Fruit fly (Drosophila melanogaster): Measurements from ENCODE around the gene CG13625.

The CG13625 gene

DNA sequence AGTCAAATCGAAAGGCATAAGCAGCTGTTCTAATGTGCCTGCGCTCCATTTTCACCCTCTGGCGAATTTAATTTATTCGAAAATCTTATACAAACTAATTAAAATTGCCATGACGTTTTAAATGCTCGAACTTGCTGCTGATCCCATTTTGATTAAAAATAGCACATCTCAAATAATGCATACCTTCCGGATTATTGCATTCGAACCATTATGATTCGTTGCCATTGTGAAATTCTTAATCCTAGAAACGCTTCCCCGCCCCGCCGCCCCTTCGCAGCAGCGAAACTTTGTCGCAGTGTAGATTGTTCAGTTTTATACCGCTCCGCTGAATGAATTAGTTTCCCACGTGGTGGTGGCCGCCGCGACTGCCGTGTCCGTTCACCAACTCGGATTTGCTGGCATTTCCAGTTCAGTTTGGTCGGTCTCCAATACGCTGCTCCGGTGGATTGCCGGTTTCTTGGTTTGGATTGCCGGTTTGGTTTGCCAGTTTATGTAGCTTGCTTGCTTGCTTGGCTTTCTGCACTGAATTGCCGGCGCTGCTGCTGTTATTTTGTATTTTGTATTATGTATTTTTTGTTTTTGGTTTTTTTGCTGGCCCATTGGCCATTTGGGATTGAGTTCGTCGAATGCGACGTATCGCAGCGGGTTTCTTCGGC lies 13.7 kb upstream of the CG13625 start (continued):
- TF ChIP-seq Ssrp (tag; optimal IDR thresholded peaks at IDR 0.05): peak; percentile 33
- peak; percentile 19 for TF ChIP-seq CG13424 (tag; optimal IDR thresholded peaks at IDR 0.05)
- TF ChIP-seq CG11093 (GFP tag; IDR thresholded peaks at IDR 0.05): no peak
- TF ChIP-seq Nf-YB (GFP tag; optimal IDR thresholded peaks at IDR 0.05): no peak
- TF ChIP-seq Lpt (GFP tag; optimal IDR thresholded peaks at IDR 0.05): no peak
- no peak for TF ChIP-seq repo (GFP tag; optimal IDR thresholded peaks at IDR 0.05)
- no peak for TF ChIP-seq sob (GFP tag; IDR thresholded peaks at IDR 0.05)
- TF ChIP-seq CG13287 (GFP tag; IDR thresholded peaks at IDR 0.05; ENCODE audit: partially characterized antibody): no peak
- no peak for TF ChIP-seq luna (GFP tag; optimal IDR thresholded peaks at IDR 0.05)
- TF ChIP-seq E2f1 (GFP tag; IDR thresholded peaks at IDR 0.05): 0 out of 2 replicates have a peak, but pooled peaks have one; percentile 13
- TF ChIP-seq jumu (GFP tag; optimal IDR thresholded peaks at IDR 0.05): no peak
- no peak for TF ChIP-seq CG15269 (tag; optimal IDR thresholded peaks at IDR 0.05)
- no peak for TF ChIP-seq unc-4 (GFP tag; IDR thresholded peaks at IDR 0.05; ENCODE audit: partially characterized antibody)
- TF ChIP-seq Ets65A (GFP tag): peak; percentile 86
- peak; percentile 9 for TF ChIP-seq PHDP (tag; optimal IDR thresholded peaks at IDR 0.05)
- peak; percentile 30 for TF ChIP-seq Atf-2 (GFP tag; optimal IDR thresholded peaks at IDR 0.05)
- TF ChIP-seq oc (tag; optimal IDR thresholded peaks at IDR 0.05): peak; percentile 26
- peak; percentile 37 for TF ChIP-seq CG30403 (GFP tag; optimal IDR thresholded peaks at IDR 0.05)
- TF ChIP-seq Lim3 (GFP tag; IDR thresholded peaks at IDR 0.05): no peak
- TF ChIP-seq CG12071 (GFP tag; optimal IDR thresholded peaks at IDR 0.05): no peak
- TF ChIP-seq Ada2b (GFP tag; IDR thresholded peaks at IDR 0.05): no peak
- 0 out of 4 replicates have a peak, but pooled peaks have one; percentile 51 for TF ChIP-seq chinmo (GFP tag; IDR thresholded peaks at IDR 0.05; ENCODE audit: partially characterized antibody)
- no peak for TF ChIP-seq CG31388 (GFP tag; optimal IDR thresholded peaks at IDR 0.05)
- no peak for TF ChIP-seq zfh2 (GFP tag; optimal IDR thresholded peaks at IDR 0.05)
- no peak for TF ChIP-seq CG16815 (GFP tag; optimal IDR thresholded peaks at IDR 0.05)
- TF ChIP-seq ash1 (GFP tag; optimal IDR thresholded peaks at IDR 0.05): no peak
- TF ChIP-seq Sox100B (GFP tag; optimal IDR thresholded peaks at IDR 0.05): peak; percentile 38
- no peak for TF ChIP-seq CG14014 (GFP tag; IDR thresholded peaks at IDR 0.05)
- TF ChIP-seq dati (GFP tag; IDR thresholded peaks at IDR 0.05): no peak
- peak; percentile 34; the same call in 1 of the 2 replicates for TF ChIP-seq Drgx (GFP tag; IDR thresholded peaks at IDR 0.05)
- TF ChIP-seq Dip3 (GFP tag; optimal IDR thresholded peaks at IDR 0.05): no peak
- TF ChIP-seq HLH3B (GFP tag; IDR thresholded peaks at IDR 0.05): no peak
- no peak for TF ChIP-seq CG15073 (GFP tag; optimal IDR thresholded peaks at IDR 0.05)
- peak; percentile 16 for TF ChIP-seq CG10979 (tag; optimal IDR thresholded peaks at IDR 0.05)
- TF ChIP-seq CG18619 (GFP tag; optimal IDR thresholded peaks at IDR 0.05): peak; percentile 7
- no peak for TF ChIP-seq MESR4 (GFP tag; optimal IDR thresholded peaks at IDR 0.05)
- TF ChIP-seq emc (GFP tag; optimal IDR thresholded peaks at IDR 0.05): no peak
- no peak for TF ChIP-seq CG16779 (GFP tag; IDR thresholded peaks at IDR 0.05)
- no peak for TF ChIP-seq gt (GFP tag; IDR thresholded peaks at IDR 0.05)
- TF ChIP-seq Blimp-1 (GFP tag; optimal IDR thresholded peaks at IDR 0.05): peak; percentile 24
- no peak for TF ChIP-seq fd102C (GFP tag; optimal IDR thresholded peaks at IDR 0.05)
- TF ChIP-seq fd64A (GFP tag; optimal IDR thresholded peaks at IDR 0.05): no peak
- TF ChIP-seq D (optimal IDR thresholded peaks at IDR 0.05): no peak
- peak; percentile 40 for TF ChIP-seq D (GFP tag; optimal IDR thresholded peaks at IDR 0.05)
- peak; percentile 14 for TF ChIP-seq Vsx1 (GFP tag; optimal IDR thresholded peaks at IDR 0.05)
- peak; percentile 7 for TF ChIP-seq CG13775 (GFP tag; optimal IDR thresholded peaks at IDR 0.05)
- TF ChIP-seq kay (GFP tag; optimal IDR thresholded peaks at IDR 0.05): no peak
- no peak for TF ChIP-seq CG2199 (GFP tag; IDR thresholded peaks at IDR 0.05)
- TF ChIP-seq CG6689 (GFP tag; IDR thresholded peaks at IDR 0.05): 0 out of 2 replicates have a peak, but pooled peaks have one; percentile 44
- no peak for TF ChIP-seq CG1602 (GFP tag; optimal IDR thresholded peaks at IDR 0.05)
- TF ChIP-seq CG15601 (tag; optimal IDR thresholded peaks at IDR 0.05): no peak

Data from whole organism, embryonic.